Worm (Caenorhabditis elegans) whole organism, midembryonic: ENCODE data around the gene golg-4.

Experiments
- flt-1 ChIP-seq: fragments of 200-800 bp; sonication (Bioruptor generic); IDR thresholded peaks from 2 replicates; pipeline ENCODE4 v1.3.6; 2022; ENCODE audit warnings: missing genetic modification characterization, missing compliant biosample characterization
- ztf-23 ChIP-seq: fragments of 200-800 bp; sonication (Bioruptor generic); IDR thresholded peaks from 2 replicates; pipeline ENCODE4 v1.3.6; 2022; ENCODE audit warnings: missing genetic modification reagents, missing genetic modification characterization, missing compliant biosample characterization

DNA sequence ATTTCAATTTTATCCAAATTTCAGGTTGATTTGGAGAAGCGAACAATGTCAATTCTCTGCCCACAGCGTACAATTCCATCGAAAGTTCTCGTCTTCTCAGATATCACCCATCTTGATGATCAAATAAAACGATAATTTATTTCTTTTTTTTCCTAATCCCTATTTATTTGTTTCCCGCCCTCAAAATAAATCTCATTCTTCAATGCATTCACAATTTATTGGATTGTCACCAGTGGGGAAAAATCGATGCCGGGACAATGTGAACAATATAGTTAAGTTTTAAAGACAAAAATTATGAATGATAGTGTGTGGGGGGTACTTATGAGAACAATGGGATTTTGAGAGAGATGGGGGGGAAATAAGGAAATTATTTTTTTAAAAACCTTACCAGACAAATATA is 4.9 kb upstream of the golg-4 start:
- no peak for TF ChIP-seq ztf-23 (GFP tag; lab: Robert Waterston, UW)
- no peak for TF ChIP-seq flt-1 (GFP tag; lab: Robert Waterston, UW)
